Worm (Caenorhabditis elegans) whole organism, L2 larva: ENCODE measurements around the gene ZC132.11.

ENCODE experiments used
- C34F6.9 ChIP-seq: fragments of 150-350 bp; optimal IDR thresholded peaks from 2 replicates; lab custom pipeline; 2014; ENCODE audit warnings: missing biosample characterization, missing genetic modification characterization
- F13H6.1 ChIP-seq: sonication (generic microtip); optimal IDR thresholded peaks from 2 replicates; lab custom pipeline; 2016; ENCODE audit warnings: missing genetic modification characterization, missing compliant biosample characterization
- R02D3.7 ChIP-seq: fragments of 150-350 bp; optimal IDR thresholded peaks from 2 replicates; lab custom pipeline; 2014; ENCODE audit warnings: missing biosample characterization, missing genetic modification characterization
- Y55F3AM.14 ChIP-seq: fragments of 200-800 bp; sonication (Bioruptor generic); optimal IDR thresholded peaks from 2 replicates; lab custom pipeline; 2018; ENCODE audit warnings: mild to moderate bottlenecking, missing genetic modification characterization, missing compliant biosample characterization
- ZK546.5 ChIP-seq: sonication (generic microtip); optimal IDR thresholded peaks from 2 replicates; lab custom pipeline; 2017; ENCODE audit warnings: missing biosample characterization, missing genetic modification characterization
- alr-1 ChIP-seq: fragments of 150-350 bp; optimal IDR thresholded peaks from 2 replicates; lab custom pipeline; 2014; ENCODE audit warnings: missing biosample characterization, missing genetic modification characterization
- aly-2 ChIP-seq: fragments of 150-350 bp; optimal IDR thresholded peaks from 2 replicates; lab custom pipeline; 2014; ENCODE audit warnings: missing biosample characterization, missing genetic modification characterization
- ama-1 ChIP-seq: fragments of 150-350 bp; optimal IDR thresholded peaks from 2 replicates; lab custom pipeline; 2018; ENCODE audit warnings: inconsistent platforms
- blmp-1 ChIP-seq: sonication (generic microtip); optimal IDR thresholded peaks from 2 replicates; lab custom pipeline; 2017; ENCODE audit warnings: missing genetic modification characterization, mild to moderate bottlenecking, missing compliant biosample characterization, antibody characterized with exemption, moderate library complexity; ENCODE audit not compliant: insufficient read depth
- ceh-16 ChIP-seq: fragments of 150-350 bp; optimal IDR thresholded peaks from 2 replicates; lab custom pipeline; 2014; ENCODE audit warnings: missing biosample characterization, missing genetic modification characterization
- ceh-82 ChIP-seq: fragments of 150-350 bp; optimal IDR thresholded peaks from 2 replicates; lab custom pipeline; 2014; ENCODE audit warnings: missing biosample characterization, missing genetic modification characterization
- crh-2 ChIP-seq: sonication (generic microtip); optimal IDR thresholded peaks from 2 replicates; lab custom pipeline; 2017; ENCODE audit warnings: missing biosample characterization, missing genetic modification characterization
- dmd-4 ChIP-seq: sonication (generic microtip); optimal IDR thresholded peaks from 2 replicates; lab custom pipeline; 2017; ENCODE audit warnings: missing biosample characterization, missing genetic modification characterization
- egl-27 ChIP-seq: sonication (generic microtip); optimal IDR thresholded peaks from 3 replicates; lab custom pipeline; 2017; ENCODE audit warnings: missing biosample characterization, missing genetic modification reagents, missing genetic modification characterization
- elt-1 ChIP-seq: fragments of 150-350 bp; optimal IDR thresholded peaks from 2 replicates; lab custom pipeline; 2014; ENCODE audit warnings: missing biosample characterization, missing genetic modification characterization
- elt-3 ChIP-seq: sonication (generic microtip); optimal IDR thresholded peaks from 2 replicates; lab custom pipeline; 2017; ENCODE audit warnings: missing biosample characterization, missing genetic modification characterization
- fos-1 ChIP-seq: fragments of 150-350 bp; optimal IDR thresholded peaks from 2 replicates; lab custom pipeline; 2014; ENCODE audit warnings: missing biosample characterization, missing genetic modification characterization
- gmeb-1 ChIP-seq: fragments of 150-350 bp; optimal IDR thresholded peaks from 2 replicates; lab custom pipeline; 2014; ENCODE audit warnings: missing biosample characterization, missing genetic modification characterization
- lin-11 ChIP-seq: fragments of 150-350 bp; sonication (generic microtip); optimal IDR thresholded peaks from 2 replicates; lab custom pipeline; 2014; ENCODE audit warnings: missing biosample characterization, missing genetic modification characterization, inconsistent platforms, mixed read lengths
- lin-13 ChIP-seq: fragments of 150-350 bp; optimal IDR thresholded peaks from 2 replicates; lab custom pipeline; 2014; ENCODE audit warnings: missing biosample characterization, missing genetic modification reagents, missing genetic modification characterization
- lin-39 ChIP-seq: fragments of 150-350 bp; optimal IDR thresholded peaks from 2 replicates; lab custom pipeline; 2014; ENCODE audit warnings: missing biosample characterization, missing genetic modification reagents, missing genetic modification characterization
- lsy-2 ChIP-seq, 2 experiments: fragments of 150-350 bp in 1 of 2; sonication (generic microtip) in 1 of 2; optimal IDR thresholded peaks; 2 replicates each; lab custom pipeline; 2014 to 2017; ENCODE audit warnings: missing biosample characterization in 2 of 2, missing genetic modification characterization in 2 of 2
- mab-5 ChIP-seq: fragments of 150-350 bp; optimal IDR thresholded peaks from 2 replicates; lab custom pipeline; 2014; ENCODE audit warnings: missing biosample characterization, missing genetic modification characterization
- mbf-1 ChIP-seq: sonication (generic microtip); optimal IDR thresholded peaks from 2 replicates; lab custom pipeline; 2017; ENCODE audit warnings: missing biosample characterization, missing genetic modification characterization
- mdl-1 ChIP-seq, 2 experiments: fragments of 150-350 bp in 1 of 2; sonication (generic microtip) in 1 of 2; optimal IDR thresholded peaks; 2 replicates each; lab custom pipeline; 2017; ENCODE audit warnings: missing biosample characterization in 2 of 2, missing genetic modification characterization in 2 of 2
- nhr-10 ChIP-seq: sonication (generic microtip); optimal IDR thresholded peaks from 2 replicates; lab custom pipeline; 2017; ENCODE audit warnings: missing biosample characterization, missing genetic modification characterization
- nhr-11 ChIP-seq: fragments of 150-350 bp; optimal IDR thresholded peaks from 2 replicates; lab custom pipeline; 2014; ENCODE audit warnings: missing biosample characterization, missing genetic modification characterization
- nhr-12 ChIP-seq: fragments of 150-350 bp; optimal IDR thresholded peaks from 2 replicates; lab custom pipeline; 2014; ENCODE audit warnings: missing biosample characterization, missing genetic modification characterization
- nhr-129 ChIP-seq: fragments of 150-350 bp; optimal IDR thresholded peaks from 2 replicates; lab custom pipeline; 2014; ENCODE audit warnings: missing biosample characterization, missing genetic modification characterization
- nhr-21 ChIP-seq: fragments of 150-350 bp; optimal IDR thresholded peaks from 2 replicates; lab custom pipeline; 2014; ENCODE audit warnings: missing biosample characterization, missing genetic modification characterization
- nhr-23 ChIP-seq: fragments of 150-350 bp; optimal IDR thresholded peaks from 2 replicates; lab custom pipeline; 2014; ENCODE audit warnings: missing biosample characterization, missing genetic modification reagents, missing genetic modification characterization
- nhr-237 ChIP-seq: fragments of 150-350 bp; optimal IDR thresholded peaks from 2 replicates; lab custom pipeline; 2014; ENCODE audit warnings: missing biosample characterization, missing genetic modification characterization
- nhr-25 ChIP-seq: fragments of 150-350 bp; sonication (generic microtip); optimal IDR thresholded peaks from 3 replicates; lab custom pipeline; 2014; ENCODE audit warnings: missing biosample characterization, missing genetic modification characterization
- nhr-6 ChIP-seq: fragments of 150-350 bp; optimal IDR thresholded peaks from 2 replicates; lab custom pipeline; 2014; ENCODE audit warnings: missing biosample characterization, missing genetic modification characterization
- nhr-77 ChIP-seq: fragments of 150-350 bp; optimal IDR thresholded peaks from 2 replicates; lab custom pipeline; 2014; ENCODE audit warnings: missing biosample characterization, missing genetic modification characterization
- peb-1 ChIP-seq: fragments of 150-350 bp; optimal IDR thresholded peaks from 2 replicates; lab custom pipeline; 2014; ENCODE audit warnings: missing biosample characterization, missing genetic modification characterization
- sem-4 ChIP-seq: fragments of 150-350 bp; optimal IDR thresholded peaks from 2 replicates; lab custom pipeline; 2014; ENCODE audit warnings: missing biosample characterization, missing genetic modification reagents, missing genetic modification characterization
- skn-1 ChIP-seq: sonication (generic microtip); optimal IDR thresholded peaks from 2 replicates; lab custom pipeline; 2017; ENCODE audit warnings: missing biosample characterization, missing genetic modification characterization
- sma-3 ChIP-seq: sonication (generic microtip); optimal IDR thresholded peaks from 2 replicates; lab custom pipeline; 2016; ENCODE audit warnings: missing genetic modification reagents, missing genetic modification characterization, missing compliant biosample characterization
- sma-9 ChIP-seq, 2 experiments: fragments of 150-350 bp in 1 of 2; sonication (generic microtip) in 1 of 2; optimal IDR thresholded peaks; 2 replicates each; lab custom pipeline; 2014 to 2016; ENCODE audit warnings: missing genetic modification characterization in 2 of 2, mild to moderate bottlenecking in 1 of 2, missing biosample characterization in 1 of 2, missing compliant biosample characterization in 1 of 2, missing genetic modification reagents in 1 of 2, moderate library complexity in 1 of 2
- snpc-4 ChIP-seq: fragments of 150-350 bp; optimal IDR thresholded peaks from 2 replicates; lab custom pipeline; 2014; ENCODE audit warnings: missing biosample characterization, missing genetic modification characterization
- unc-39 ChIP-seq: fragments of 150-350 bp; optimal IDR thresholded peaks from 2 replicates; lab custom pipeline; 2014; ENCODE audit warnings: missing biosample characterization, missing genetic modification characterization
- unc-55 ChIP-seq: fragments of 150-350 bp; sonication (generic microtip); optimal IDR thresholded peaks from 3 replicates; lab custom pipeline; 2014; ENCODE audit warnings: missing biosample characterization, missing genetic modification reagents, missing genetic modification characterization
- unc-62 ChIP-seq: fragments of 150-350 bp; optimal IDR thresholded peaks from 2 replicates; lab custom pipeline; 2014; ENCODE audit warnings: missing biosample characterization, missing genetic modification reagents, missing genetic modification characterization
- zag-1 ChIP-seq: fragments of 150-350 bp; optimal IDR thresholded peaks from 2 replicates; lab custom pipeline; 2014; ENCODE audit warnings: missing biosample characterization, missing genetic modification characterization
- ztf-1 ChIP-seq: fragments of 200-800 bp; sonication (Bioruptor generic); conservative IDR thresholded peaks from 2 replicates; pipeline ENCODE4 v1.3.6; 2022; ENCODE audit warnings: missing genetic modification characterization, missing compliant biosample characterization
- ztf-11 ChIP-seq: sonication (generic microtip); optimal IDR thresholded peaks from 2 replicates; lab custom pipeline; 2017; ENCODE audit warnings: missing biosample characterization, missing genetic modification characterization
- ztf-4 ChIP-seq: fragments of 150-350 bp; optimal IDR thresholded peaks from 2 replicates; lab custom pipeline; 2014; ENCODE audit warnings: missing biosample characterization, missing genetic modification characterization

Gene ZC132.11

DNA sequence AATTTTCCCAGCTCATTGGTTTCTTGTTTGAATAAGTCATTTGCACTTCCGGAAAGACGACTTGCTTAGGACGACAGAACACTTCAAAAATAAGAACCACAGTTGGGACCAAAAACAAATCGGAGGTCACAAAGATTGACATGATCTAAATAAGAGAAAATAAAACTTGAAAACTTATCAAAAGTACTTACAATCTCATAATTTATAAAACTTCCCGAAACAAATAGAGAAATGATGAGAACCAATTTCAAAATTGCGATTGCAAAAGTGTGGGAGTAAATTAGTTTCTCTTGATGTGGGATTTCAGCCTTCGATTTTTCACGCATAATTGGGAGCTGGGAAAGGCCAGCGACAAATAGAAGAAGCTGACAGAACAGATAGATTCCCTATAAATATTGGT, at the start of gene ZC132.11:
TSS of gene ZC132.11 (minus strand) at position 101 of the 400 bp plus-strand sequence.
- TF ChIP-seq ztf-4 (tag; lab: Kevin White, UChicago) (no peak), Y55F3AM.14 (GFP tag; lab: Kevin White, UChicago) (no peak), C34F6.9 (tag; lab: Kevin White, UChicago) (no peak), elt-3 (tag; lab: Kevin White, UChicago) (no peak), skn-1 (tag; lab: Kevin White, UChicago) (no peak), blmp-1 (tag; lab: Kevin White, UChicago) (no peak), nhr-25 (tag; lab: Kevin White, UChicago) (no peak), sma-3 (GFP tag; lab: Kevin White, UChicago) (no peak), lin-39 (no peak), aly-2 (tag; lab: Kevin White, UChicago) (no peak), nhr-129 (tag; lab: Kevin White, UChicago) (no peak), unc-55 (GFP tag; lab: Kevin White, UChicago) (no peak)

DNA sequence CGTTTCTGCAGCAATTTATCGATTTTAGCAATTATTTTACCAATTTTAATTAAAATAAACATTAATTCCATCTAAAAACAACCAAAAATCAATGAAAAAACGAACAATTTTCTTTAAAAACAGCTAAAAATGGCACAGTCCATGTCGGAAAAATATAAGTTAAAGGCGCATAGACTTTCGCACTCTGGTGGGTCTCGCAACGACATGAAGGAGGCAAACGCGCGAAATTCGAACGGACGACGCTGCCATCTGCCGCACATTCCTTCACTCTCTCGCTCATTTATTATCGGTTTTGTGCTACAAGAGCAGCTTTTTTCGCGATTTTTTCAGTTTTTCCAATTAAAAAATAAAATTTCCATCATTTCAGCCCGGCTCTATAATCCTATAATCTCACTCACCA, 48.3 kb upstream of the ZC132.11 start, which contains the start of gene mcm-7:
TSS of gene mcm-7 (plus strand) at position 368 of the 400 bp plus-strand sequence.
- TF ChIP-seq dmd-4 (tag; lab: Kevin White, UChicago) = no peak
- no peak for TF ChIP-seq ceh-16
- TF ChIP-seq sem-4 = no peak
- no peak for TF ChIP-seq ztf-11 (tag; lab: Kevin White, UChicago)
- peak; percentile 64 for TF ChIP-seq C34F6.9 (tag; lab: Kevin White, UChicago)
- peak; percentile 24 to 79 for TF ChIP-seq lsy-2 (tag; optimal IDR thresholded peaks at IDR 0.05; lab: Kevin White, UChicago)
- TF ChIP-seq nhr-11 (tag; lab: Kevin White, UChicago) = no peak
- no peak for TF ChIP-seq ztf-1 (GFP tag; lab: Robert Waterston, UW)
- no peak for TF ChIP-seq mdl-1 (tag; optimal IDR thresholded peaks at IDR 0.05; lab: Kevin White, UChicago)
- TF ChIP-seq peb-1 (tag; lab: Kevin White, UChicago) = no peak
- TF ChIP-seq unc-62 (GFP tag; lab: Kevin White, UChicago) = no peak
- TF ChIP-seq F13H6.1 (tag; lab: Kevin White, UChicago) = peak; percentile 9
- no peak for TF ChIP-seq lin-39
- TF ChIP-seq gmeb-1 (tag; lab: Kevin White, UChicago) = peak; percentile 91
- peak; percentile 85 for TF ChIP-seq unc-55 (GFP tag; lab: Kevin White, UChicago)
- peak; percentile 40 for TF ChIP-seq nhr-25 (tag; lab: Kevin White, UChicago)
- TF ChIP-seq ama-1 (lab: Kevin White, UChicago) = peak; percentile 1
- TF ChIP-seq nhr-21 = no peak
- TF ChIP-seq elt-1 (tag; lab: Kevin White, UChicago) = no peak
- TF ChIP-seq sma-9 (GFP tag; optimal IDR thresholded peaks at IDR 0.05; lab: Kevin White, UChicago) = peak; percentile 21
- no peak for TF ChIP-seq sma-9 (tag; optimal IDR thresholded peaks at IDR 0.05; lab: Kevin White, UChicago)
- TF ChIP-seq Y55F3AM.14 (GFP tag; lab: Kevin White, UChicago) = no peak
- no peak for TF ChIP-seq elt-3 (tag; lab: Kevin White, UChicago)
- TF ChIP-seq lin-13 (GFP tag; lab: Kevin White, UChicago) = peak; percentile 47
- TF ChIP-seq unc-39 (tag; lab: Kevin White, UChicago) = no peak
- no peak for TF ChIP-seq nhr-237 (tag; lab: Kevin White, UChicago)
- TF ChIP-seq egl-27 = no peak
- TF ChIP-seq snpc-4 (tag; lab: Kevin White, UChicago) = no peak
- no peak for TF ChIP-seq nhr-12 (tag; lab: Kevin White, UChicago)
- no peak for TF ChIP-seq mbf-1 (tag; lab: Kevin White, UChicago)
- TF ChIP-seq fos-1 (tag; lab: Kevin White, UChicago) = no peak
- no peak for TF ChIP-seq nhr-23 (tag; lab: Kevin White, UChicago)
- TF ChIP-seq skn-1 (tag; lab: Kevin White, UChicago) = no peak
- no peak for TF ChIP-seq mab-5 (tag; lab: Kevin White, UChicago)
- no peak for TF ChIP-seq nhr-77 (tag; lab: Kevin White, UChicago)
- no peak for TF ChIP-seq ceh-82
- TF ChIP-seq aly-2 (tag; lab: Kevin White, UChicago) = no peak
- peak; percentile 35 for TF ChIP-seq sma-3 (GFP tag; lab: Kevin White, UChicago)
- TF ChIP-seq ZK546.5 (tag; lab: Kevin White, UChicago) = no peak
- peak; percentile 65 for TF ChIP-seq lin-11 (tag; lab: Kevin White, UChicago)
- TF ChIP-seq nhr-129 (tag; lab: Kevin White, UChicago) = peak; percentile 72
- no peak for TF ChIP-seq alr-1 (tag; lab: Kevin White, UChicago)
- TF ChIP-seq zag-1 = no peak
- TF ChIP-seq nhr-6 (tag; lab: Kevin White, UChicago) = no peak
- no peak for TF ChIP-seq nhr-10 (tag; lab: Kevin White, UChicago)
- peak; percentile 73 for TF ChIP-seq crh-2 (tag; lab: Kevin White, UChicago)
- TF ChIP-seq R02D3.7 (tag; lab: Kevin White, UChicago) = no peak
- no peak for TF ChIP-seq blmp-1 (tag; lab: Kevin White, UChicago)
- no peak for TF ChIP-seq ztf-4 (tag; lab: Kevin White, UChicago)
